Worm (Caenorhabditis elegans): Measurements from ENCODE around the gene T24C12.3.

T24C12.3 gene

ce11 chrX:2203760-2204159 lies at the start of gene T24C12.3:
TSS of gene T24C12.3 (minus strand) at chrX:2203893.
- TF ChIP-seq R02D3.7 (tag; optimal IDR thresholded peaks at IDR 0.05) (no peak), sea-2 (GFP tag; optimal IDR thresholded peaks at IDR 0.05) (no peak), elt-1 (tag; optimal IDR thresholded peaks at IDR 0.05) (peak; percentile 43), lin-15B (tag; optimal IDR thresholded peaks at IDR 0.05) (no peak), unc-39 (tag; optimal IDR thresholded peaks at IDR 0.05) (no peak), egl-5 (tag; optimal IDR thresholded peaks at IDR 0.05) (no peak), lsy-12 (tag; optimal IDR thresholded peaks at IDR 0.05) (no peak), elt-2 (tag; optimal IDR thresholded peaks at IDR 0.05) (peak; percentile 92), nhr-76 (tag; optimal IDR thresholded peaks at IDR 0.05) (no peak), pqm-1 (tag; optimal IDR thresholded peaks at IDR 0.05) (peak; percentile 82), pha-4 (tag; optimal IDR thresholded peaks at IDR 0.05) (no peak), elt-3 (tag; optimal IDR thresholded peaks at IDR 0.05) (peak in 1 of 3 experiments; percentile 69), egl-27 (tag; optimal IDR thresholded peaks at IDR 0.05) (no peak), hmg-11 (tag; optimal IDR thresholded peaks at IDR 0.05) (no peak), ZK546.5 (tag; optimal IDR thresholded peaks at IDR 0.05) (no peak), nhr-43 (tag; optimal IDR thresholded peaks at IDR 0.05; ENCODE audit: poor library complexity, severe bottlenecking) (no peak)

ce11 chrX:2246908-2247307 lies 43.2 kb upstream of the T24C12.3 start, which contains the start of gene AH9.1:
TSS of gene AH9.1 (minus strand) at chrX:2247008.
- TF ChIP-seq nhr-43 (tag; optimal IDR thresholded peaks at IDR 0.05; ENCODE audit: poor library complexity, severe bottlenecking) (no peak), tbx-2 (tag; optimal IDR thresholded peaks at IDR 0.05) (no peak), ztf-4 (tag; optimal IDR thresholded peaks at IDR 0.05) (no peak), mml-1 (tag; optimal IDR thresholded peaks at IDR 0.05) (no peak), hmg-11 (tag; optimal IDR thresholded peaks at IDR 0.05) (no peak), unc-62 (GFP tag; optimal IDR thresholded peaks at IDR 0.05) (no peak), fkh-2 (tag; optimal IDR thresholded peaks at IDR 0.05) (no peak), nhr-237 (tag; optimal IDR thresholded peaks at IDR 0.05) (no peak), lin-15B (tag; optimal IDR thresholded peaks at IDR 0.05) (no peak), mdl-1 (tag; optimal IDR thresholded peaks at IDR 0.05) (no peak), pha-4 (tag; optimal IDR thresholded peaks at IDR 0.05) (no peak), zag-1 (tag; optimal IDR thresholded peaks at IDR 0.05) (no peak), nhr-28 (tag; optimal IDR thresholded peaks at IDR 0.05) (no peak), ama-1 (optimal IDR thresholded peaks at IDR 0.05) (no peak), daf-12 (tag; optimal IDR thresholded peaks at IDR 0.05) (no peak)

- TF ChIP-seq nhr-237 (tag; optimal IDR thresholded peaks at IDR 0.05) (no peak), unc-39 (tag; optimal IDR thresholded peaks at IDR 0.05) (peak; percentile 22), nhr-76 (tag; optimal IDR thresholded peaks at IDR 0.05) (peak; percentile 63), nhr-67 (tag; optimal IDR thresholded peaks at IDR 0.05) (no peak), tbx-2 (tag; optimal IDR thresholded peaks at IDR 0.05) (peak; percentile 87), ceh-16 (tag; optimal IDR thresholded peaks at IDR 0.05) (peak; percentile 74), nhr-25 (tag; optimal IDR thresholded peaks at IDR 0.05) (peak; percentile 100), jun-1 (tag; optimal IDR thresholded peaks at IDR 0.05) (peak; percentile 88), ama-1 (optimal IDR thresholded peaks at IDR 0.05) (peak; percentile 87), nhr-11 (tag; optimal IDR thresholded peaks at IDR 0.05) (peak; percentile 93), nfya-1 (tag; optimal IDR thresholded peaks at IDR 0.05; ENCODE audit: insufficient read depth) (peak; percentile 99), mdl-1 (tag; optimal IDR thresholded peaks at IDR 0.05) (no peak), ZK546.5 (tag; optimal IDR thresholded peaks at IDR 0.05) (peak; percentile 96), hmg-11 (tag; optimal IDR thresholded peaks at IDR 0.05) (peak; percentile 98), elt-1 (tag; optimal IDR thresholded peaks at IDR 0.05) (peak; percentile 90), mml-1 (tag; optimal IDR thresholded peaks at IDR 0.05) (no peak), nhr-77 (tag; optimal IDR thresholded peaks at IDR 0.05) (peak; percentile 86), R02D3.7 (tag; optimal IDR thresholded peaks at IDR 0.05) (peak; percentile 87), fos-1 (tag; optimal IDR thresholded peaks at IDR 0.05) (peak; percentile 4), aly-2 (tag; optimal IDR thresholded peaks at IDR 0.05) (peak; percentile 24), zag-1 (tag; optimal IDR thresholded peaks at IDR 0.05) (peak; percentile 70), ceh-28 (tag; optimal IDR thresholded peaks at IDR 0.05) (peak; percentile 93), fkh-2 (tag; optimal IDR thresholded peaks at IDR 0.05) (no peak), lin-39 (tag; optimal IDR thresholded peaks at IDR 0.05) (peak; percentile 98), daf-12 (tag; optimal IDR thresholded peaks at IDR 0.05) (no peak), elt-2 (tag; optimal IDR thresholded peaks at IDR 0.05) (peak; percentile 86), pqm-1 (tag; optimal IDR thresholded peaks at IDR 0.05) (peak; percentile 97), nhr-28 (tag; optimal IDR thresholded peaks at IDR 0.05) (no peak), elt-3 (tag; optimal IDR thresholded peaks at IDR 0.05) (peak in 1 of 3 experiments; percentile 73), eor-1 (tag; optimal IDR thresholded peaks at IDR 0.05) (peak in 1 of 2 experiments; percentile 58), nhr-12 (tag; optimal IDR thresholded peaks at IDR 0.05) (no peak), egl-27 (tag; optimal IDR thresholded peaks at IDR 0.05) (peak; percentile 91), ceh-9 (tag; optimal IDR thresholded peaks at IDR 0.05) (no peak), snpc-4 (tag; optimal IDR thresholded peaks at IDR 0.05) (peak; percentile 94), nhr-43 (tag; optimal IDR thresholded peaks at IDR 0.05; ENCODE audit: poor library complexity, severe bottlenecking) (peak; percentile 97), fkh-10 (GFP tag; optimal IDR thresholded peaks at IDR 0.05) (peak; percentile 96), skn-1 (tag; optimal IDR thresholded peaks at IDR 0.05) (peak; percentile 92), lin-15B (tag; optimal IDR thresholded peaks at IDR 0.05) (peak; percentile 97), ceh-82 (tag; optimal IDR thresholded peaks at IDR 0.05) (peak; percentile 78)
These were observed 39.0 kb upstream of the T24C12.3 start, which contains the start of gene rpl-11.2 for ce11 chrX:2242568-2243185. TSS of gene rpl-11.2 (minus strand) at chrX:2242618.

Measured in whole organism, L3 larva.